Fruit fly (Drosophila melanogaster): Measurements from ENCODE around the gene r2d2.

- TF ChIP-seq usp (GFP tag; optimal IDR thresholded peaks at IDR 0.05) (no peak), CG8478 (optimal IDR thresholded peaks at IDR 0.05) (no peak), psq (optimal IDR thresholded peaks at IDR 0.05) (no peak), EcR (GFP tag; optimal IDR thresholded peaks at IDR 0.05) (no peak), Dll (optimal IDR thresholded peaks at IDR 0.05) (no peak)
Measured at dm6 chr2L:7813357-7813756, 13.4 kb downstream of the r2d2 start.
